Fruit fly (Drosophila melanogaster) whole organism, embryonic: ENCODE measurements around the gene Enoph.
A peak's percentile ranks its signal among the peaks of the same experiment; 100 is the strongest.

ENCODE experiments used
- BEAF-32 ChIP-seq: fragments of 200-800 bp; sonication (Bioruptor generic); optimal IDR thresholded peaks from 3 replicates; lab custom pipeline; 2017; ENCODE audit warnings: missing biosample characterization, missing genetic modification characterization, mild to moderate bottlenecking, moderate library complexity, missing genetic modification reagents
- CG1024 ChIP-seq: fragments of 200-800 bp; sonication (Bioruptor generic); IDR thresholded peaks from 2 replicates; pipeline ENCODE4 v1.3.6; 2022; ENCODE audit warnings: missing biosample characterization, missing genetic modification characterization
- CG10979 ChIP-seq: fragments of 200-800 bp; sonication (Bioruptor generic); optimal IDR thresholded peaks from 2 replicates; lab custom pipeline; 2018; ENCODE audit warnings: missing biosample characterization, mild to moderate bottlenecking, missing genetic modification characterization, moderate library complexity
- CG12236 ChIP-seq: fragments of 200-800 bp; sonication (Bioruptor generic); optimal IDR thresholded peaks from 2 replicates; lab custom pipeline; 2016; ENCODE audit warnings: missing biosample characterization, missing genetic modification characterization
- CG12391 ChIP-seq: fragments of 200-800 bp; sonication (Bioruptor generic); optimal IDR thresholded peaks from 3 replicates; lab custom pipeline; 2018; ENCODE audit warnings: missing biosample characterization, mild to moderate bottlenecking, missing genetic modification characterization, moderate library complexity
- CG12659 ChIP-seq: fragments of 200-800 bp; sonication (Bioruptor generic); optimal IDR thresholded peaks from 3 replicates; lab custom pipeline; 2017; ENCODE audit warnings: mild to moderate bottlenecking, missing biosample characterization, missing genetic modification reagents, missing genetic modification characterization
- CG12744 ChIP-seq: fragments of 200-800 bp; sonication (Bioruptor generic); optimal IDR thresholded peaks from 2 replicates; lab custom pipeline; 2016; ENCODE audit warnings: missing biosample characterization, missing genetic modification characterization
- CG12769 ChIP-seq: fragments of 200-800 bp; sonication (Bioruptor generic); optimal IDR thresholded peaks from 2 replicates; lab custom pipeline; 2019; ENCODE audit warnings: missing biosample characterization, mild to moderate bottlenecking, missing genetic modification characterization, moderate library complexity
- CG12942 ChIP-seq: fragments of 200-800 bp; sonication (Bioruptor generic); optimal IDR thresholded peaks from 3 replicates; lab custom pipeline; 2016; ENCODE audit warnings: missing biosample characterization, missing genetic modification characterization
- CG13894 ChIP-seq: fragments of 200-800 bp; sonication (Bioruptor generic); optimal IDR thresholded peaks from 3 replicates; lab custom pipeline; 2018; ENCODE audit warnings: missing biosample characterization, mild to moderate bottlenecking, missing genetic modification characterization, moderate library complexity
- CG15011 ChIP-seq: fragments of 200-800 bp; sonication (Bioruptor generic); optimal IDR thresholded peaks from 3 replicates; lab custom pipeline; 2018; ENCODE audit warnings: missing biosample characterization, mild to moderate bottlenecking, missing genetic modification characterization
- CG1602 ChIP-seq: fragments of 200-800 bp; sonication (Bioruptor generic); optimal IDR thresholded peaks from 3 replicates; lab custom pipeline; 2016; ENCODE audit warnings: missing biosample characterization, missing genetic modification characterization
- CG17361 ChIP-seq: fragments of 200-800 bp; sonication (Bioruptor generic); IDR thresholded peaks from 3 replicates; pipeline ENCODE4 v1.3.6; 2022; ENCODE audit warnings: missing biosample characterization, missing genetic modification characterization
- CG17568 ChIP-seq: fragments of 200-800 bp; sonication (Bioruptor generic); optimal IDR thresholded peaks from 2 replicates; lab custom pipeline; 2018; ENCODE audit warnings: missing biosample characterization, mild to moderate bottlenecking, missing genetic modification characterization, moderate library complexity
- CG3838 ChIP-seq: fragments of 200-800 bp; sonication (Bioruptor generic); optimal IDR thresholded peaks from 3 replicates; lab custom pipeline; 2016; ENCODE audit warnings: missing biosample characterization, missing genetic modification characterization
- CG42726 ChIP-seq: fragments of 200-800 bp; sonication (Bioruptor generic); IDR thresholded peaks from 2 replicates; pipeline ENCODE4 v1.3.6; 2022; ENCODE audit warnings: missing biosample characterization, missing genetic modification characterization; ENCODE audit not compliant: partially characterized antibody
- CG6813 ChIP-seq: fragments of 200-800 bp; sonication (Bioruptor generic); optimal IDR thresholded peaks from 2 replicates; lab custom pipeline; 2017; ENCODE audit warnings: missing biosample characterization, missing genetic modification characterization, mild to moderate bottlenecking, moderate library complexity, missing genetic modification reagents
- CG7786 ChIP-seq: fragments of 200-800 bp; sonication (Bioruptor generic); optimal IDR thresholded peaks from 2 replicates; lab custom pipeline; 2016; ENCODE audit warnings: missing biosample characterization, missing genetic modification characterization
- CG7839 ChIP-seq: fragments of 200-800 bp; sonication (Bioruptor generic); optimal IDR thresholded peaks from 3 replicates; lab custom pipeline; 2018; ENCODE audit warnings: missing biosample characterization, mild to moderate bottlenecking, missing genetic modification characterization, moderate library complexity
- Dp ChIP-seq: fragments of 200-800 bp; sonication (Bioruptor generic); optimal IDR thresholded peaks from 2 replicates; lab custom pipeline; 2018; ENCODE audit warnings: missing biosample characterization, mild to moderate bottlenecking, missing genetic modification characterization, moderate library complexity
- E2f1 ChIP-seq: fragments of 200-800 bp; sonication (Bioruptor generic); IDR thresholded peaks from 2 replicates; pipeline ENCODE4 v1.3.6; 2022; ENCODE audit warnings: missing biosample characterization, missing genetic modification characterization
- Elba2 ChIP-seq: fragments of 200-800 bp; sonication (Bioruptor generic); optimal IDR thresholded peaks from 3 replicates; lab custom pipeline; 2016; ENCODE audit warnings: missing biosample characterization, missing genetic modification characterization
- HLH54F ChIP-seq: fragments of 200-800 bp; sonication (Bioruptor generic); optimal IDR thresholded peaks from 3 replicates; lab custom pipeline; 2016; ENCODE audit warnings: missing biosample characterization, missing genetic modification characterization
- Hr51 ChIP-seq, 2 experiments: fragments of 200-800 bp; sonication (Bioruptor generic); optimal IDR thresholded peaks; 2 replicates in 1 of 2; 3 replicates in 1 of 2; lab custom pipeline; 2016 to 2018; ENCODE audit warnings: missing biosample characterization in 2 of 2, missing genetic modification characterization in 2 of 2, mild to moderate bottlenecking in 1 of 2, moderate library complexity in 1 of 2
- Med ChIP-seq: fragments of 200-800 bp; sonication (Bioruptor generic); peaks from one replicate; lab custom pipeline; 2016; ENCODE audit warnings: missing biosample characterization, missing genetic modification characterization, mild to moderate bottlenecking, inconsistent platforms, moderate library complexity
- Mes4 ChIP-seq: fragments of 200-800 bp; sonication (Bioruptor generic); optimal IDR thresholded peaks from 2 replicates; lab custom pipeline; 2016; ENCODE audit warnings: missing biosample characterization, missing genetic modification characterization
- Myb ChIP-seq: fragments of 200-800 bp; sonication (Bioruptor generic); optimal IDR thresholded peaks from 2 replicates; lab custom pipeline; 2016; ENCODE audit warnings: missing biosample characterization, missing genetic modification characterization
- Neu2 ChIP-seq: fragments of 200-800 bp; sonication (Bioruptor generic); optimal IDR thresholded peaks from 3 replicates; lab custom pipeline; 2016; ENCODE audit warnings: missing biosample characterization, missing genetic modification characterization, borderline replicate concordance
- Nf-YA ChIP-seq: fragments of 200-800 bp; sonication (Bioruptor generic); IDR thresholded peaks from 2 replicates; pipeline ENCODE4 v1.3.6; 2022; ENCODE audit warnings: missing biosample characterization, missing genetic modification characterization
- Sox100B ChIP-seq: fragments of 200-800 bp; sonication (Bioruptor generic); optimal IDR thresholded peaks from 3 replicates; lab custom pipeline; 2018; ENCODE audit warnings: missing biosample characterization, mild to moderate bottlenecking, missing genetic modification characterization
- Sry-δ ChIP-seq: fragments of 200-800 bp; sonication (Bioruptor generic); optimal IDR thresholded peaks from 2 replicates; lab custom pipeline; 2016; ENCODE audit warnings: missing biosample characterization, missing genetic modification characterization
- Xrp1 ChIP-seq: fragments of 200-800 bp; sonication (Bioruptor generic); IDR thresholded peaks from 2 replicates; pipeline ENCODE4 v1.3.6; 2022; ENCODE audit warnings: missing biosample characterization, missing genetic modification characterization
- abd-A ChIP-seq: fragments of 200-800 bp; sonication (Bioruptor generic); optimal IDR thresholded peaks from 3 replicates; lab custom pipeline; 2019; ENCODE audit warnings: missing biosample characterization, mild to moderate bottlenecking, missing genetic modification characterization, moderate library complexity
- ac ChIP-seq: fragments of 200-800 bp; sonication (Bioruptor generic); optimal IDR thresholded peaks from 3 replicates; lab custom pipeline; 2017; ENCODE audit warnings: missing biosample characterization, mild to moderate bottlenecking, missing genetic modification characterization
- ash1 ChIP-seq: fragments of 200-800 bp; sonication (Bioruptor generic); optimal IDR thresholded peaks from 2 replicates; lab custom pipeline; 2018; ENCODE audit warnings: missing biosample characterization, mild to moderate bottlenecking, missing genetic modification characterization
- az2 ChIP-seq: fragments of 200-800 bp; sonication (Bioruptor generic); optimal IDR thresholded peaks from 3 replicates; lab custom pipeline; 2016; ENCODE audit warnings: missing biosample characterization, missing genetic modification characterization
- bigmax ChIP-seq: fragments of 200-800 bp; sonication (Bioruptor generic); optimal IDR thresholded peaks from 2 replicates; lab custom pipeline; 2018; ENCODE audit warnings: missing biosample characterization, mild to moderate bottlenecking, missing genetic modification characterization
- croc ChIP-seq: fragments of 200-800 bp; sonication (Bioruptor generic); conservative IDR thresholded peaks from 3 replicates; pipeline ENCODE4 v1.3.6; 2022; ENCODE audit warnings: missing biosample characterization, missing genetic modification characterization
- eyg ChIP-seq: fragments of 200-800 bp; sonication (Bioruptor generic); optimal IDR thresholded peaks from 3 replicates; lab custom pipeline; 2016; ENCODE audit warnings: missing biosample characterization, missing genetic modification characterization
- gro ChIP-seq: fragments of 200-800 bp; sonication (Bioruptor generic); optimal IDR thresholded peaks from 2 replicates; lab custom pipeline; 2016; ENCODE audit warnings: missing biosample characterization, missing genetic modification characterization
- ham ChIP-seq: fragments of 200-800 bp; sonication (Bioruptor generic); IDR thresholded peaks from 2 replicates; pipeline ENCODE4 v1.3.6; 2022; ENCODE audit warnings: missing biosample characterization, missing genetic modification characterization
- hb ChIP-seq: fragments of 200-800 bp; sonication (Bioruptor generic); IDR thresholded peaks from 3 replicates; pipeline ENCODE4 v1.3.6; 2022; ENCODE audit warnings: missing biosample characterization, missing genetic modification characterization; ENCODE audit not compliant: partially characterized antibody
- lbe ChIP-seq: fragments of 200-800 bp; sonication (Bioruptor generic); optimal IDR thresholded peaks from 2 replicates; lab custom pipeline; 2016; ENCODE audit warnings: missing biosample characterization, mild to moderate bottlenecking, missing genetic modification characterization
- lov ChIP-seq, 2 experiments: fragments of 200-800 bp in 1 of 2; fragments of >200 bp in 1 of 2; sonication (Bioruptor generic) in 1 of 2; IDR thresholded peaks in 1 of 2; optimal IDR thresholded peaks in 1 of 2; 2 replicates in 1 of 2; 3 replicates in 1 of 2; pipeline versions ENCODE4 v1.3.6 to Lab custom; 2017 to 2022; ENCODE audit warnings: missing biosample characterization in 1 of 2, missing genetic modification characterization in 1 of 2
- pum ChIP-seq: fragments of 200-800 bp; sonication (Bioruptor generic); optimal IDR thresholded peaks from 2 replicates; lab custom pipeline; 2016; ENCODE audit warnings: missing biosample characterization, missing genetic modification characterization
- repo ChIP-seq: fragments of 200-800 bp; sonication (Bioruptor generic); optimal IDR thresholded peaks from 2 replicates; lab custom pipeline; 2016; ENCODE audit warnings: missing biosample characterization, missing genetic modification characterization
- sens-2 ChIP-seq: fragments of 200-800 bp; sonication (Bioruptor generic); IDR thresholded peaks from 2 replicates; pipeline ENCODE4 v1.3.6; 2022; ENCODE audit warnings: missing biosample characterization, missing genetic modification characterization
- toy ChIP-seq: fragments of 200-800 bp; sonication (Bioruptor generic); IDR thresholded peaks from 2 replicates; pipeline ENCODE4 v1.3.6; 2022; ENCODE audit warnings: missing biosample characterization, missing genetic modification characterization
- zfh1 ChIP-seq: fragments of 200-800 bp; sonication (Bioruptor generic); IDR thresholded peaks from 3 replicates; pipeline ENCODE4 v1.3.6; 2022; ENCODE audit warnings: missing biosample characterization, missing genetic modification characterization

Enoph gene

DNA sequence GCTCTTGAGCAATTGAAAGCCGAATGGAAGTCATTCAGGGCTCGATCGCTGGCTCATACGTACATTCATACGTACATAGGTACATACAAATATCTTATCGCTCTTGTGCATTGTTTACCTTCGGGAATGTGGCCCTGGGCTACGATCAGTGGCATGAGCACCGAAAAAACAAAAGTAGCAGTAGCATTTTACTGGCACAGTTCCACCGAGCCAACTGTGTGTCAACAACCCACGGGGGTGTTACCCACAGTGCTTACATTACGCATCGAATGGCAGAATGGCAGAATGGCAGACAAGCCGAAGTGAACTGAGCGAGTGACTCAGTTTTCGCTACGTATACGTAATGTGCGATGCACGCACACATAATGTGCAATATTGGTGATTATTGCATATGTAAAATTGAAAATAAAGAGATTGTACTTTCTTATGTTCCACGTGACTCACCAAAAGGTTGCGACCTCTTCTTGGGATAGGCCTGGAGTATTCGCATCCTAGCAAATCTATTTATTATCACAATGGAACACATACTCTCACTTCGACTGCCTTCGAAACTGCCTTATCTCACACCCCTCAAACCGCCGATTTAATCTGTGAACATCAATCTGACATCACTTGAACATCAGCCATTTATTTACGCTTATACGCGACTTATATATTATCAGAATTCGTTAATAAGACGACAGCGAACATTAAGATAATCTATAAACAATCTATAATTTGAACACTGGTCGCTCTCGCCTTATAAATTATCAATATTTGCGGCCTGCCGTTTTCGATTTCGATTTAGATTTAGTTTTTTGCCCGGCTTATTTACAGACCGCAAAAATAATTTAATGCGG, 46.7 kb upstream of the Enoph start (continued):
- TF ChIP-seq abd-A (no peak), CG10979 (tag; lab: Kevin White, UChicago) (no peak), ham (no peak), CG12744 (GFP tag; lab: Kevin White, UChicago) (no peak), Nf-YA (GFP tag; lab: Robert Waterston, UW) (no peak), sens-2 (no peak), az2 (GFP tag; lab: Kevin White, UChicago) (no peak), CG12942 (no peak), pum (GFP tag; lab: Kevin White, UChicago) (no peak), CG17568 (no peak), CG12659 (GFP tag; lab: Kevin White, UChicago) (peak; percentile 7), CG12769 (tag; lab: Kevin White, UChicago) (peak; percentile 16), Elba2 (GFP tag; lab: Kevin White, UChicago) (no peak), CG12236 (GFP tag; lab: Kevin White, UChicago) (no peak), CG17361 (GFP tag; lab: Robert Waterston, UW) (no peak), CG7839 (tag; lab: Kevin White, UChicago) (no peak), ac (GFP tag; lab: Kevin White, UChicago) (no peak), CG13894 (tag; lab: Kevin White, UChicago) (no peak), Sox100B (GFP tag; lab: Kevin White, UChicago) (peak; percentile 28), CG1602 (no peak), Myb (GFP tag; lab: Kevin White, UChicago) (no peak), eyg (no peak), lov (optimal IDR thresholded peaks at IDR 0.05; lab: Kevin White, UChicago) (no peak), lov (GFP tag; IDR thresholded peaks at IDR 0.05; lab: Robert Waterston, UW) (no peak), CG15011 (GFP tag; lab: Kevin White, UChicago) (no peak), ash1 (GFP tag; lab: Kevin White, UChicago) (no peak), BEAF-32 (no peak), CG3838 (GFP tag; lab: Kevin White, UChicago) (no peak), croc (no peak), zfh1 (peak; percentile 37; the same call in 1 of the 3 replicates), Mes4 (GFP tag; lab: Kevin White, UChicago) (no peak), gro (GFP tag; lab: Kevin White, UChicago) (no peak), CG6813 (GFP tag; lab: Kevin White, UChicago) (peak; percentile 27), CG1024 (no peak), bigmax (no peak), CG12391 (tag; lab: Kevin White, UChicago) (no peak), Neu2 (no peak), E2f1 (no peak; the same call in 1 of the 2 replicates), CG42726 (no peak), HLH54F (no peak), hb (no peak), Hr51 (GFP tag; optimal IDR thresholded peaks at IDR 0.05; lab: Kevin White, UChicago) (no peak), Dp (GFP tag; lab: Kevin White, UChicago) (no peak), lbe (GFP tag; lab: Kevin White, UChicago) (no peak), toy (GFP tag; lab: Robert Waterston, UW) (no peak), CG7786 (GFP tag; lab: Kevin White, UChicago) (no peak), Sry-δ (GFP tag; lab: Kevin White, UChicago) (no peak), Xrp1 (GFP tag; lab: Robert Waterston, UW) (peak; percentile 48; the same call in 1 of the 2 replicates), Med (GFP tag; lab: Kevin White, UChicago) (no peak), repo (GFP tag; lab: Kevin White, UChicago) (no peak)
